Worm (Caenorhabditis elegans) whole organism, early embryonic: ENCODE data around the gene C02D5.4.

Experiments
- B0310.2 ChIP-seq: sonication (generic microtip); optimal IDR thresholded peaks from 2 replicates; lab custom pipeline; 2016; ENCODE audit warnings: mild to moderate bottlenecking, missing genetic modification characterization, missing compliant biosample characterization
- F13C5.2 ChIP-seq: sonication (generic microtip); optimal IDR thresholded peaks from 2 replicates; lab custom pipeline; 2017; ENCODE audit warnings: mild to moderate bottlenecking, missing genetic modification characterization, inconsistent platforms, missing compliant biosample characterization
- aly-1 ChIP-seq: sonication (generic microtip); optimal IDR thresholded peaks from 2 replicates; lab custom pipeline; 2016; ENCODE audit warnings: missing genetic modification characterization, missing compliant biosample characterization
- ama-1 ChIP-seq: fragments of 150-350 bp; optimal IDR thresholded peaks from 2 replicates; lab custom pipeline; 2014
- ceh-13 ChIP-seq: fragments of 200-800 bp; sonication (Bioruptor generic); optimal IDR thresholded peaks from 2 replicates; lab custom pipeline; 2018; ENCODE audit warnings: mild to moderate bottlenecking, missing genetic modification characterization, missing compliant biosample characterization
- ceh-36 ChIP-seq: sonication (generic microtip); optimal IDR thresholded peaks from 2 replicates; lab custom pipeline; 2016; ENCODE audit warnings: missing genetic modification characterization, inconsistent platforms, missing compliant biosample characterization
- ets-7 ChIP-seq: sonication (generic microtip); optimal IDR thresholded peaks from 2 replicates; lab custom pipeline; 2016; ENCODE audit warnings: missing genotype, missing genetic modification characterization, missing compliant biosample characterization
- flt-1 ChIP-seq: fragments of 200-800 bp; sonication (Bioruptor generic); IDR thresholded peaks from 2 replicates; pipeline ENCODE4 v1.3.6; 2022; ENCODE audit warnings: missing genetic modification characterization, missing compliant biosample characterization
- hmbx-1 ChIP-seq: sonication (generic microtip); optimal IDR thresholded peaks from 2 replicates; lab custom pipeline; 2016; ENCODE audit warnings: mild to moderate bottlenecking, missing genetic modification characterization, missing compliant biosample characterization
- hmg-4 ChIP-seq: fragments of 200-800 bp; sonication (Bioruptor generic); optimal IDR thresholded peaks from 2 replicates; lab custom pipeline; 2018; ENCODE audit warnings: mild to moderate bottlenecking, missing genetic modification characterization, missing compliant biosample characterization
- hnd-1 ChIP-seq: sonication (generic microtip); optimal IDR thresholded peaks from 2 replicates; lab custom pipeline; 2016; ENCODE audit warnings: missing genetic modification characterization, missing compliant biosample characterization
- pes-1 ChIP-seq: fragments of 200-800 bp; sonication (Bioruptor generic); IDR thresholded peaks from 2 replicates; pipeline ENCODE4 v1.3.6; 2022; ENCODE audit warnings: missing genetic modification reagents, missing genetic modification characterization, missing compliant biosample characterization
- scrt-1 ChIP-seq: fragments of 200-800 bp; sonication (Bioruptor generic); IDR thresholded peaks from 2 replicates; pipeline ENCODE4 v1.3.6; 2022; ENCODE audit warnings: missing genetic modification characterization, missing compliant biosample characterization
- sea-1 ChIP-seq: fragments of 200-800 bp; sonication (Bioruptor generic); conservative IDR thresholded peaks from 2 replicates; pipeline ENCODE4 v1.3.6; 2022; ENCODE audit warnings: missing genetic modification characterization, missing compliant biosample characterization
- tbx-11 ChIP-seq: fragments of 200-800 bp; sonication (Bioruptor generic); IDR thresholded peaks from 2 replicates; pipeline ENCODE4 v1.3.6; 2022; ENCODE audit warnings: missing genetic modification characterization, missing compliant biosample characterization
- tbx-37 ChIP-seq: fragments of 200-800 bp; sonication (Bioruptor generic); conservative IDR thresholded peaks from 2 replicates; pipeline ENCODE4 v1.3.6; 2022; ENCODE audit warnings: missing genetic modification reagents, missing genetic modification characterization, missing compliant biosample characterization
- tra-4 ChIP-seq: sonication (generic microtip); optimal IDR thresholded peaks from 2 replicates; lab custom pipeline; 2017; ENCODE audit warnings: missing genetic modification characterization, missing compliant biosample characterization

Gene C02D5.4

ce11 chrIII:8589195-8589594, 37.2 kb downstream of the C02D5.4 start, which contains the start of gene fip-3:
TSS of gene fip-3 (minus strand) at chrIII:8589488.
- TF ChIP-seq sea-1 (no peak), ets-7 (tag; lab: Kevin White, UChicago) (no peak), ceh-13 (no peak), ceh-36 (tag; lab: Kevin White, UChicago) (no peak), ama-1 (lab: Kevin White, UChicago) (no peak), hnd-1 (tag; lab: Kevin White, UChicago) (no peak), aly-1 (tag; lab: Kevin White, UChicago) (no peak), F13C5.2 (tag; lab: Kevin White, UChicago) (no peak), hmg-4 (no peak), scrt-1 (GFP tag; lab: Robert Waterston, UW) (no peak), tra-4 (tag; lab: Kevin White, UChicago) (no peak), tbx-37 (no peak)

- TF ChIP-seq pes-1 = no peak
- no peak for TF ChIP-seq hnd-1 (tag; lab: Kevin White, UChicago)
- TF ChIP-seq hmg-4 = no peak
- no peak for TF ChIP-seq ceh-36 (tag; lab: Kevin White, UChicago)
- no peak for TF ChIP-seq ama-1 (lab: Kevin White, UChicago)
- TF ChIP-seq B0310.2 = no peak
- TF ChIP-seq aly-1 (tag; lab: Kevin White, UChicago) = no peak
- no peak for TF ChIP-seq tbx-37
These were observed 38.9 kb downstream of the C02D5.4 start, which contains the start of gene fipr-16 for ce11 chrIII:8590882-8591281. TSS of gene fipr-16 (minus strand) at chrIII:8590982.

DNA sequence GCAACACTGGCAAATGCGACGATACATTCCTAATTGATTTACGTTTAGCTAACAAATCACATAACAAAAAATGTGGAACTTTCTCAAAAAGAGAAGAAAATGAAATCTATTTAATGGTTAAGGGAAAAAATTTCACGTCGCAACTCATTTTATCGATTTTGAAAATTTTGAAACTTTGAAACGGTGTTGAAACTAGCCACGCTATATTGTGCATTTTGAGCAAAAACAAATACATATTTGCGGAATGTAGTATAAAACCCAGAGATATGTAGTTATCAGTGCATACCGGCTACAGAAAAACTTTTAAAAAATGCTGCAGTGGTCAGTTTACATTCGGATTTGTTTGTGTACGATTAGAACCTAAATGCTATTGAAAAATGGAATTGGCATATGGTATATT, 41.7 kb downstream of the C02D5.4 start, which contains the start of gene C06E1.7:
C06E1.7 (minus strand) TSS at position 101 of the 400 bp plus-strand sequence.
- TF ChIP-seq aly-1 (tag; lab: Kevin White, UChicago) = no peak
- no peak for TF ChIP-seq ama-1 (lab: Kevin White, UChicago)
- no peak for TF ChIP-seq B0310.2
- TF ChIP-seq ceh-36 (tag; lab: Kevin White, UChicago) = no peak
- no peak for TF ChIP-seq hmbx-1
- no peak for TF ChIP-seq pes-1
- no peak for TF ChIP-seq F13C5.2 (tag; lab: Kevin White, UChicago)
- no peak for TF ChIP-seq flt-1
- TF ChIP-seq scrt-1 (GFP tag; lab: Robert Waterston, UW) = no peak

DNA sequence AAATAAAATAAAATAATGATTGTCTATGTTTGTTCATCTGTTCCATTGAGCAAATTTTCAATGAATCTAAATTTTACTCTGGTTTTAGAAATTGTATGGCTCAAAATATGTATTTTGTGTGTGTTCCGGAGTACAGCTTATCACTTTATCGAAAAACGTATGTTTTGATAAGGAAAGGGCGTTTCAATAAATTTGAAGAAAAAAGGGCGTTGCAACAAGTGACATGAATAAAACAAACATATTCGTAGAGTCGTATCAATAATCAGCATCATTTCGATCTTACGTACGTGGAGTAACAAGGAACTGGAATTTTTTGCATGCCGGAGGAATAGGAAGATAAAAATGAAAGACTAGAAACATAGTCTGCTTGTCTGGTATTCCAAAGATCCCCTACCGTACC, 42.1 kb downstream of the C02D5.4 start:
- no peak for TF ChIP-seq hmbx-1
- TF ChIP-seq flt-1 = no peak
- no peak for TF ChIP-seq ceh-36 (tag; lab: Kevin White, UChicago)
- no peak for TF ChIP-seq aly-1 (tag; lab: Kevin White, UChicago)
- TF ChIP-seq ama-1 (lab: Kevin White, UChicago) = no peak
- no peak for TF ChIP-seq ceh-13
- no peak for TF ChIP-seq tbx-11
- no peak for TF ChIP-seq hnd-1 (tag; lab: Kevin White, UChicago)
- TF ChIP-seq F13C5.2 (tag; lab: Kevin White, UChicago) = no peak
- no peak for TF ChIP-seq hmg-4
- TF ChIP-seq B0310.2 = no peak
- TF ChIP-seq sea-1 = no peak

DNA sequence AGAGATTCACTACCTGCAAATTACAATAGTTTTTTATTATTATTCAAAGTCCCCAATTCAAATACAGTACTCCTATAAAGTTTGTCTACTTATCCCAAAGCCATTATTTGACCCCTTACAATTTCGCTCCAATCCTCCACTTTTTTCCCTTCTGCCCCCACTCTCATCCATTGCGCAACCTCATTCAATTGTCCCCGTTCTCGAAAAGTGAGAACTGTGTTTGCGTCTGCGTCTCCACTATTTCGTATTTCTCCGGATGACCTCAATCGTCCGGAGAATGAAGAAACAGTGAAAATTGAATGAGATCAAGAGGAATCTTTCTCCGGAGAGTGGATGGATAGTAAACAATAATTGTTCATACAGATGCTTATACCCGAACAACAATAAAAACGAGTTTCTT, 44.7 kb downstream of the C02D5.4 start:
- TF ChIP-seq tbx-37 (no peak), ama-1 (lab: Kevin White, UChicago) (no peak), ceh-36 (tag; lab: Kevin White, UChicago) (no peak), hnd-1 (tag; lab: Kevin White, UChicago) (no peak), ceh-13 (no peak), B0310.2 (no peak), sea-1 (no peak), tbx-11 (no peak), hmbx-1 (no peak), F13C5.2 (tag; lab: Kevin White, UChicago) (no peak)

DNA sequence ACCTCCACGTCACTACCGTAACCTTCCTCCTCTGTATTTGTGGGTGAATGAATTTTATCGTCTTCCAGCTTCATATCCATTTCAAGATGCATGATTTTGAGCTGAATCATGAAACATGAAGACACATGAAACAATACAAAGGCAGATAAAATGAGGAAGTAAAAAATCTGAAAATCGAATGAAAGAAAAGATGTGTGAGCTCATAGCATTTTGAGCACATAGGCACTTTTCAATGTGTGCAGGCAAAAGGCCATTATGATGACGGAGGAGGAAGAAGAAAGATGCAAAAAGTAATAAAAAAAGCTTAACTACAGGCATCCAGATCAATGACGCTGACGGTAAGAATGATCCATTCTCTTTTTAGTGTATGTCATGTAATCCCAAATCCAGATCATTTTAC, 45.8 kb downstream of the C02D5.4 start, which contains the start of gene ztf-30:
ztf-30 (minus strand) TSS at position 101 of the 400 bp plus-strand sequence.
- TF ChIP-seq hnd-1 (tag; lab: Kevin White, UChicago) = no peak
- no peak for TF ChIP-seq ama-1 (lab: Kevin White, UChicago)
- no peak for TF ChIP-seq ceh-13
- no peak for TF ChIP-seq sea-1
- TF ChIP-seq tbx-37 = no peak
- TF ChIP-seq flt-1 = no peak

DNA sequence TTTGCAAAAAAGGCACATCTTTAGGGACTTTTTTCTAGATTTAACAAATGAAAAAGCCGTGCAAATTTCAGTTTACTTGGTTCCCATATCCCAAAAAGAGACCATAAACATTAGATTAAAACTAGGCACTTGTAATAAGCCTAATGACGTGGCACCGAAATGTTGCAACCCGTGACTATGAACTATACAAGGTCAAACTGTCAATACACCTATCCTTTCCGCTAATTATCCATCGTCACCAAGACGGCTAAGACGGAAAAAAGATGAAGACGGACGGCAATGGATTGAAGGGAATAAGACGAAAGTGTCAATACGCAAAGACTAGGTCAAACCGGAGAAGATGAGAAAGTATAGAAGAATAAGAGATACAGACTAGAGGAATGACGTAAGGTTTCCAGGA, 47.0 kb downstream of the C02D5.4 start:
- TF ChIP-seq hmg-4 = no peak
- no peak for TF ChIP-seq tbx-37
- no peak for TF ChIP-seq hnd-1 (tag; lab: Kevin White, UChicago)
- TF ChIP-seq F13C5.2 (tag; lab: Kevin White, UChicago) = no peak
- no peak for TF ChIP-seq ceh-13
- no peak for TF ChIP-seq sea-1
- TF ChIP-seq B0310.2 = no peak
- no peak for TF ChIP-seq hmbx-1
- no peak for TF ChIP-seq ama-1 (lab: Kevin White, UChicago)
- TF ChIP-seq tra-4 (tag; lab: Kevin White, UChicago) = no peak

ce11 chrIII:8602148-8602547, 50.2 kb downstream of the C02D5.4 start:
- no peak for TF ChIP-seq ama-1 (lab: Kevin White, UChicago)
- TF ChIP-seq scrt-1 (GFP tag; lab: Robert Waterston, UW) = no peak
- no peak for TF ChIP-seq aly-1 (tag; lab: Kevin White, UChicago)
- no peak for TF ChIP-seq flt-1
- no peak for TF ChIP-seq pes-1
